Worm (Caenorhabditis elegans): ENCODE data around the gene srh-95.

ce11 chrV:16218972-16219757, 27.5 kb upstream of the srh-95 start, which contains the start of gene glc-1:
- TF ChIP-seq nfya-1 (tag; optimal IDR thresholded peaks at IDR 0.05) (no peak), ama-1 (optimal IDR thresholded peaks at IDR 0.05) (no peak), elt-4 (tag; optimal IDR thresholded peaks at IDR 0.05) (no peak), hlh-6 (tag; optimal IDR thresholded peaks at IDR 0.05) (no peak), T23F11.4 (GFP tag; optimal IDR thresholded peaks at IDR 0.05) (no peak), pha-4 (tag; optimal IDR thresholded peaks at IDR 0.05) (no peak), C08G9.2 (tag; optimal IDR thresholded peaks at IDR 0.05) (no peak), mec-3 (tag; optimal IDR thresholded peaks at IDR 0.05; ENCODE audit: borderline replicate concordance) (no peak)

All from whole organism, late embryonic.